Worm (Caenorhabditis elegans) whole organism, L4 larva: ENCODE data around the gene Y102A5C.2.

Source experiments
- R02D3.7 ChIP-seq: fragments of 150-350 bp; sonication (generic microtip); optimal IDR thresholded peaks from 3 replicates; lab custom pipeline; 2014; ENCODE audit warnings: missing biosample characterization, missing genetic modification characterization
- T20F7.1 ChIP-seq: fragments of 200-800 bp; sonication (Bioruptor generic); optimal IDR thresholded peaks from 2 replicates; lab custom pipeline; 2018; ENCODE audit warnings: mild to moderate bottlenecking, missing genetic modification characterization, missing compliant biosample characterization
- T26A8.4 ChIP-seq: fragments of 200-800 bp; sonication (Bioruptor generic); IDR thresholded peaks from 2 replicates; pipeline ENCODE4 v1.3.6; 2022; ENCODE audit warnings: missing genetic modification characterization, missing compliant biosample characterization
- ZK546.5 ChIP-seq, 2 experiments: sonication (generic microtip); optimal IDR thresholded peaks; 2 replicates each; lab custom pipeline; 2017; ENCODE audit warnings: missing biosample characterization in 2 of 2, missing genetic modification characterization in 2 of 2
- aly-2 ChIP-seq: sonication (generic microtip); optimal IDR thresholded peaks from 2 replicates; lab custom pipeline; 2018; ENCODE audit warnings: missing biosample characterization, missing genetic modification characterization
- ceh-20 ChIP-seq: fragments of 200-800 bp; sonication (Bioruptor generic); IDR thresholded peaks from 2 replicates; pipeline ENCODE4 v1.3.6; 2022; ENCODE audit warnings: missing genetic modification reagents, missing genetic modification characterization, missing compliant biosample characterization
- ceh-28 ChIP-seq: fragments of 150-350 bp; optimal IDR thresholded peaks from 2 replicates; lab custom pipeline; 2014; ENCODE audit warnings: missing biosample characterization, missing genetic modification reagents, missing genetic modification characterization
- ceh-32 ChIP-seq: sonication (generic microtip); optimal IDR thresholded peaks from 2 replicates; lab custom pipeline; 2016; ENCODE audit warnings: mild to moderate bottlenecking, missing genetic modification characterization, missing compliant biosample characterization; ENCODE audit not compliant: poor library complexity
- ctbp-1 ChIP-seq: fragments of 200-800 bp; sonication (Bioruptor generic); IDR thresholded peaks from 2 replicates; pipeline ENCODE4 v1.3.6; 2022; ENCODE audit warnings: missing genetic modification reagents, missing genetic modification characterization, missing compliant biosample characterization
- daf-12 ChIP-seq: fragments of 150-350 bp; optimal IDR thresholded peaks from 2 replicates; lab custom pipeline; 2014; ENCODE audit warnings: missing biosample characterization, missing genetic modification reagents, missing genetic modification characterization
- daf-19 ChIP-seq: fragments of 200-800 bp; sonication (Bioruptor generic); conservative IDR thresholded peaks from 2 replicates; pipeline ENCODE4 v1.3.6; 2022; ENCODE audit warnings: missing genetic modification characterization, missing compliant biosample characterization
- daf-8 ChIP-seq: fragments of 200-800 bp; sonication (Bioruptor generic); IDR thresholded peaks from 2 replicates; pipeline ENCODE4 v1.3.6; 2022; ENCODE audit warnings: missing genetic modification characterization, missing compliant biosample characterization
- dmd-6 ChIP-seq: fragments of 200-800 bp; sonication (Bioruptor generic); IDR thresholded peaks from 2 replicates; pipeline ENCODE4 v1.3.6; 2022; ENCODE audit warnings: missing genetic modification reagents, missing genetic modification characterization, missing compliant biosample characterization
- dmd-9 ChIP-seq: fragments of 200-800 bp; sonication (Bioruptor generic); IDR thresholded peaks from 2 replicates; pipeline ENCODE4 v1.3.6; 2022; ENCODE audit warnings: missing genetic modification reagents, missing genetic modification characterization, missing compliant biosample characterization
- egl-27 ChIP-seq: sonication (generic microtip); optimal IDR thresholded peaks from 3 replicates; lab custom pipeline; 2017; ENCODE audit warnings: missing biosample characterization, missing genetic modification reagents, missing genetic modification characterization
- fkh-10 ChIP-seq: fragments of 150-350 bp; optimal IDR thresholded peaks from 2 replicates; lab custom pipeline; 2014; ENCODE audit warnings: missing biosample characterization, missing genetic modification reagents, missing genetic modification characterization
- fos-1 ChIP-seq: fragments of 150-350 bp; optimal IDR thresholded peaks from 2 replicates; lab custom pipeline; 2014; ENCODE audit warnings: missing biosample characterization, missing genetic modification characterization
- gei-8 ChIP-seq: fragments of 200-800 bp; sonication (Bioruptor generic); optimal IDR thresholded peaks from 2 replicates; lab custom pipeline; 2018; ENCODE audit warnings: mild to moderate bottlenecking, missing genetic modification characterization, missing compliant biosample characterization
- hif-1 ChIP-seq, 2 experiments: sonication (generic microtip); optimal IDR thresholded peaks; 2 replicates each; lab custom pipeline; 2016 to 2017; ENCODE audit warnings: missing compliant biosample characterization in 2 of 2, missing genetic modification characterization in 2 of 2, missing genetic modification reagents in 2 of 2, missing genotype in 2 of 2, mild to moderate bottlenecking in 1 of 2
- mxl-3 ChIP-seq: fragments of 200-800 bp; sonication (Bioruptor generic); optimal IDR thresholded peaks from 2 replicates; lab custom pipeline; 2018; ENCODE audit warnings: mild to moderate bottlenecking, missing genetic modification characterization, missing compliant biosample characterization
- nhr-10 ChIP-seq: fragments of 150-350 bp; optimal IDR thresholded peaks from 2 replicates; lab custom pipeline; 2014; ENCODE audit warnings: missing biosample characterization, missing genetic modification characterization
- nhr-102 ChIP-seq: sonication (generic microtip); optimal IDR thresholded peaks from 2 replicates; lab custom pipeline; 2016; ENCODE audit warnings: mild to moderate bottlenecking, missing genetic modification characterization, moderate library complexity, missing compliant biosample characterization
- nhr-11 ChIP-seq: fragments of 150-350 bp; optimal IDR thresholded peaks from 2 replicates; lab custom pipeline; 2014; ENCODE audit warnings: missing biosample characterization, missing genetic modification characterization
- nhr-237 ChIP-seq: sonication (generic microtip); optimal IDR thresholded peaks from 2 replicates; lab custom pipeline; 2017; ENCODE audit warnings: missing biosample characterization, missing genetic modification characterization
- nhr-28 ChIP-seq: fragments of 150-350 bp; optimal IDR thresholded peaks from 2 replicates; lab custom pipeline; 2014; ENCODE audit warnings: missing biosample characterization, missing genetic modification characterization
- nhr-42 ChIP-seq: fragments of 200-800 bp; sonication (Bioruptor generic); IDR thresholded peaks from 2 replicates; pipeline ENCODE4 v1.3.6; 2022; ENCODE audit warnings: missing genetic modification characterization, missing compliant biosample characterization
- nhr-48 ChIP-seq: sonication (generic microtip); optimal IDR thresholded peaks from 2 replicates; lab custom pipeline; 2016; ENCODE audit warnings: mild to moderate bottlenecking, missing genetic modification characterization, missing compliant biosample characterization
- nhr-76 ChIP-seq: fragments of 150-350 bp; optimal IDR thresholded peaks from 2 replicates; lab custom pipeline; 2014; ENCODE audit warnings: missing biosample characterization, missing genetic modification characterization
- nhr-77 ChIP-seq: fragments of 150-350 bp; optimal IDR thresholded peaks from 2 replicates; lab custom pipeline; 2014; ENCODE audit warnings: missing biosample characterization, missing genetic modification characterization
- pqm-1 ChIP-seq: sonication (generic microtip); optimal IDR thresholded peaks from 2 replicates; lab custom pipeline; 2017; ENCODE audit warnings: missing biosample characterization, missing genetic modification characterization
- skn-1 ChIP-seq: fragments of 150-350 bp; optimal IDR thresholded peaks from 2 replicates; lab custom pipeline; 2014; ENCODE audit warnings: missing biosample characterization, missing genetic modification characterization
- snpc-1.2 ChIP-seq: fragments of 200-800 bp; sonication (Bioruptor generic); IDR thresholded peaks from 2 replicates; pipeline ENCODE4 v1.3.6; 2022; ENCODE audit warnings: missing genetic modification reagents, missing genetic modification characterization, missing compliant biosample characterization
- tra-1 ChIP-seq: fragments of 200-800 bp; sonication (Bioruptor generic); IDR thresholded peaks from 2 replicates; pipeline ENCODE4 v1.3.6; 2022; ENCODE audit warnings: missing genetic modification reagents, missing genetic modification characterization, missing compliant biosample characterization
- unc-62 ChIP-seq, 3 experiments: fragments of 150-350 bp in 1 of 3; sonication (generic microtip); optimal IDR thresholded peaks in 2 of 3; peaks in 1 of 3; 1 replicate in 1 of 3; 2 replicates in 2 of 3; lab custom pipeline; 2014 to 2017; ENCODE audit warnings: missing biosample characterization in 3 of 3, missing genetic modification characterization in 3 of 3, missing genetic modification reagents in 3 of 3, missing genotype in 1 of 3
- zag-1 ChIP-seq: fragments of 150-350 bp; optimal IDR thresholded peaks from 2 replicates; lab custom pipeline; 2014; ENCODE audit warnings: missing biosample characterization, missing genetic modification characterization
- zfp-3 ChIP-seq: fragments of 200-800 bp; sonication (Bioruptor generic); conservative IDR thresholded peaks from 2 replicates; pipeline ENCODE4 v1.3.6; 2022; ENCODE audit warnings: missing genetic modification reagents, missing genetic modification characterization, missing compliant biosample characterization
- zip-11 ChIP-seq: fragments of 200-800 bp; sonication (Bioruptor generic); IDR thresholded peaks from 2 replicates; pipeline ENCODE4 v1.3.6; 2022; ENCODE audit warnings: missing genetic modification characterization, missing compliant biosample characterization

The Y102A5C.2 gene

DNA sequence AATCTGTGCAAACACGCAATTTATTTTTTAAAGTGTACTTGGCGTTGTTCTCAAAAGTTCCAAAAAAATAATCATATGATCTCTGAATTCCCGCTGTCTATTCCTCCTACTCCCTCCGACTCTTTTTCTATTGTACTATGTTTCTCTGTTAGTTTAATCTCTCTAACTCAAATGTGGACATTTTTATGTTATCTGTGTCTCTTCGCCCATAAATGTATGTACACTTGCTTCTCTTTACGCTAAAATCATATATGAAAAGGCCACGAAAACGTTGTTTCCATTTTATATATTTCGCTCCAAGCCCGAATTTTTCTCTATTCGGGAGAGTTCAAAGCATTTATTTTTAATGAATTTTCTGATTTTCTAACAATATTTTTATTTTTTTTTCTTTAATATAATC, 7.7 kb upstream of the Y102A5C.2 start:
- TF ChIP-seq nhr-10 (tag; lab: Kevin White, UChicago) (no peak), fkh-10 (no peak), tra-1 (GFP tag; lab: Robert Waterston, UW) (no peak), dmd-6 (GFP tag; lab: Robert Waterston, UW) (0 out of 2 replicates have a peak, but pooled peaks have one; percentile 20), zag-1 (tag; lab: Kevin White, UChicago) (no peak), nhr-102 (tag; lab: Kevin White, UChicago) (no peak), nhr-76 (no peak), skn-1 (tag; lab: Kevin White, UChicago) (no peak)

DNA sequence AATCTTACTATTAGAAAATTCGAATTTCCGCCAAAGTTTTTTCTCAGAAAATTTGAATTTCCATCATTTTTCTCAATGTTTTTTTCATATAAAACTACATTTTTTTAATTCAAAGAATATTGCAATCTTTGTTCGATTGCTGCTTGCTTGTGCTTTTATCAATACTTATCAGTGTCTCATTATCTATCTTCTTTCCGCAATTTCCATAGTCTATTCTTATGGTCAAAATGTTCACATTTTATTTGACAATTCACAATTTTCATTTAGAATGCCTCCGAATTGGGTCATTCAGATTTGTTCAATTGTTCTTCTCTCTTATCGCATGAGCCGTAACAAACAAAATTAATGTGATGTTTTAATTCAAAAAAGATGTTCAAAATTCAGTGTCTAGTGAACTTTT, 7.2 kb upstream of the Y102A5C.2 start:
- TF ChIP-seq ceh-32 (tag; lab: Kevin White, UChicago) (no peak), nhr-28 (tag; lab: Kevin White, UChicago) (peak; percentile 49), ZK546.5 (tag; optimal IDR thresholded peaks at IDR 0.05; lab: Kevin White, UChicago) (no peak), snpc-1.2 (GFP tag; lab: Robert Waterston, UW) (no peak), nhr-237 (tag; lab: Kevin White, UChicago) (no peak), dmd-6 (GFP tag; lab: Robert Waterston, UW) (peak; percentile 54; the same call in 1 of the 2 replicates), tra-1 (GFP tag; lab: Robert Waterston, UW) (no peak), nhr-42 (no peak), fos-1 (tag; lab: Kevin White, UChicago) (no peak), dmd-9 (GFP tag; lab: Robert Waterston, UW) (no peak), pqm-1 (tag; lab: Kevin White, UChicago) (peak; percentile 69)

DNA sequence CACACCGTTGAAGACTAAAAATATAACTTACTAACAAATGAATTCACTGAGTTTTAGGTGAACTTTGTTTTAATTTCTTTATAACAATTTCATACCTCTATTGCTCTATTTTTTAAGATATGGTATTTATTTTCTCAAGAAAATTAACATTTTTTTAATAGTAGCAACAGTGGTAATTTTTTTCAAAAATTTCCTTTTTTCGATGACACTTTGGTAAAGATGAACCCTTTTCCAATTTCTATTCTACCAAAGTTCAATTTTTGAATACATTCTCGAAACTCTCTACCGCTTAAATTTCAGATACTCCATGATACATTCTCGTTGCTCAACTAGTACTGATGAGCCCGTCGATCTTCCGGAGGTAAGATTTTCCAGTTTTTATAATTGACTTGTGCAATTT, 6.6 kb upstream of the Y102A5C.2 start, which contains the start of gene nhr-116:
nhr-116 (plus strand) TSS at position 301 of the 400 bp plus-strand sequence.
- TF ChIP-seq ctbp-1 (GFP tag; lab: Robert Waterston, UW) (no peak), gei-8 (GFP tag; lab: Kevin White, UChicago) (no peak), nhr-77 (tag; lab: Kevin White, UChicago) (no peak), nhr-48 (tag; lab: Kevin White, UChicago) (no peak), daf-19 (GFP tag; lab: Robert Waterston, UW) (no peak)
- TF ChIP-seq, all 104 proteins: peak for 0

ce11 chrV:16916079-16916478, 2.5 kb upstream of the Y102A5C.2 start, which contains the start of gene F09C6.10:
Gene F09C6.10 (minus strand): TSS chrV:16916179.
- TF ChIP-seq zip-11 (GFP tag; lab: Robert Waterston, UW) (no peak), hif-1 (tag; optimal IDR thresholded peaks at IDR 0.05; lab: Kevin White, UChicago) (no peak), mxl-3 (GFP tag; lab: Kevin White, UChicago) (no peak), T20F7.1 (GFP tag; lab: Kevin White, UChicago) (no peak), unc-62 (GFP tag; optimal IDR thresholded peaks at IDR 0.05 in 1 of 2; lab: Kevin White, UChicago) (no peak), unc-62 (tag; optimal IDR thresholded peaks at IDR 0.05; lab: Kevin White, UChicago) (no peak), ceh-20 (GFP tag; lab: Robert Waterston, UW) (no peak), ceh-28 (no peak), egl-27 (tag; lab: Kevin White, UChicago) (no peak), R02D3.7 (tag; lab: Kevin White, UChicago) (no peak), daf-8 (GFP tag; lab: Robert Waterston, UW) (no peak), aly-2 (tag; lab: Kevin White, UChicago) (no peak), nhr-77 (tag; lab: Kevin White, UChicago) (no peak), daf-12 (no peak), zfp-3 (GFP tag; lab: Robert Waterston, UW) (no peak), T26A8.4 (GFP tag; lab: Robert Waterston, UW) (no peak), nhr-11 (tag; lab: Kevin White, UChicago) (no peak)
- TF ChIP-seq, all 104 proteins: peak for 0
